Worm (Caenorhabditis elegans) whole organism, midembryonic: ENCODE results near the gene pef-1.

Experiments
- T22C8.4 ChIP-seq: fragments of 200-800 bp; sonication (Bioruptor generic); IDR thresholded peaks from 2 replicates; pipeline ENCODE4 v1.3.6; 2022; ENCODE audit warnings: missing genetic modification characterization, missing compliant biosample characterization
- cog-1 ChIP-seq: sonication (generic microtip); optimal IDR thresholded peaks from 2 replicates; lab custom pipeline; 2016; ENCODE audit warnings: missing genetic modification characterization, missing compliant biosample characterization
- flt-1 ChIP-seq: fragments of 200-800 bp; sonication (Bioruptor generic); IDR thresholded peaks from 2 replicates; pipeline ENCODE4 v1.3.6; 2022; ENCODE audit warnings: missing genetic modification characterization, missing compliant biosample characterization
- med-1 ChIP-seq: sonication (generic microtip); optimal IDR thresholded peaks from 2 replicates; lab custom pipeline; 2017; ENCODE audit warnings: missing genetic modification characterization, mild to moderate bottlenecking, missing compliant biosample characterization, antibody characterized with exemption, missing genetic modification reagents; ENCODE audit not compliant: insufficient read depth
- ztf-23 ChIP-seq: fragments of 200-800 bp; sonication (Bioruptor generic); IDR thresholded peaks from 2 replicates; pipeline ENCODE4 v1.3.6; 2022; ENCODE audit warnings: missing genetic modification reagents, missing genetic modification characterization, missing compliant biosample characterization

pef-1 gene

ce11 chrIII:870555-870954 lies 55.6 kb downstream of the pef-1 start:
- TF ChIP-seq med-1 (GFP tag; lab: Kevin White, UChicago) (no peak), flt-1 (GFP tag; lab: Robert Waterston, UW) (no peak), cog-1 (tag; lab: Kevin White, UChicago) (no peak)

- TF ChIP-seq cog-1 (tag; lab: Kevin White, UChicago), result no peak
- 0 out of 2 replicates have a peak, but pooled peaks have one; percentile 19 for TF ChIP-seq T22C8.4 (GFP tag; lab: Robert Waterston, UW)
- TF ChIP-seq ztf-23 (GFP tag; lab: Robert Waterston, UW), result no peak
These were observed 56.2 kb downstream of the pef-1 start, which contains the start of gene T24C4.2 for ce11 chrIII:869869-870268. Gene T24C4.2 (minus strand): TSS chrIII:869969.
